Fruit fly (Drosophila melanogaster) S2 (cell line): ENCODE data around the gene CG4928.

Source experiments
- CG8478 ChIP-seq: fragments of >200 bp; optimal IDR thresholded peaks from 2 replicates; lab custom pipeline; 2018
- CTCF ChIP-seq, 2 experiments: fragments of >200 bp; optimal IDR thresholded peaks; 2 replicates each; lab custom pipeline; 2018

DNA sequence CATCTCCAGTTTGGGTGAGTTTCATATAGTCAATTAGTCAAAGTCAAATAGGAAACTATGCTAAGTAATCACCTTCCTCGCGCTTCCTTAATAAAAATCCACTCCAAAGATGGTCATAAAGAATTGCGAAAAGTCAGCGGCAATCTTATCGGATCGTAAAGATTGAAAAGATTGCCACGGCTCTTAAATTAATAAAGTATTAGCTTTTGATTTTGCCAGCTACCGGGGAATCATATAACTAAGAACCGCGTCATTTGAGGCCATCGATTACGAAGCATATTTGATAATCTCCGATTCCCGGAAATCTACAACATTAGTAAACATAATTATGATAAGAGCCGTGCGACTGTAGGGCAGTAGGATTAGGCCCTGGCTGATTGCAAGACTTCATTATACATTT is 21.4 kb downstream of the CG4928 start:
- TF ChIP-seq CG8478 (lab: Kevin White, UChicago) (no peak), CTCF (optimal IDR thresholded peaks at IDR 0.05; lab: Kevin White, UChicago) (no peak)
